Worm (Caenorhabditis elegans): ENCODE data around the gene C50D2.6.

The C50D2.6 gene

ce11 chrII:50862-51261, 33.4 kb upstream of the C50D2.6 start:
- TF ChIP-seq lin-13 (GFP tag; optimal IDR thresholded peaks at IDR 0.05), result peak; percentile 10
- no peak for TF ChIP-seq mbf-1 (tag; optimal IDR thresholded peaks at IDR 0.05)
- peak; percentile 74 for TF ChIP-seq fos-1 (tag; optimal IDR thresholded peaks at IDR 0.05)
- peak; percentile 11 for TF ChIP-seq crh-2 (tag; optimal IDR thresholded peaks at IDR 0.05)

ce11 chrII:51352-51751, 32.9 kb upstream of the C50D2.6 start, which contains the start of gene sptl-1:
Gene sptl-1 (plus strand): TSS chrII:51652.
- TF ChIP-seq mbf-1 (tag; optimal IDR thresholded peaks at IDR 0.05), result no peak
- TF ChIP-seq ZK546.5 (tag; optimal IDR thresholded peaks at IDR 0.05), result no peak
- TF ChIP-seq ztf-11 (tag; optimal IDR thresholded peaks at IDR 0.05), result no peak
- TF ChIP-seq nhr-11 (tag; optimal IDR thresholded peaks at IDR 0.05), result no peak
- TF ChIP-seq zag-1 (tag; optimal IDR thresholded peaks at IDR 0.05), result no peak
- TF ChIP-seq C34F6.9 (tag; optimal IDR thresholded peaks at IDR 0.05), result no peak
- TF ChIP-seq ama-1 (optimal IDR thresholded peaks at IDR 0.05), result no peak
- no peak for TF ChIP-seq egl-27 (tag; optimal IDR thresholded peaks at IDR 0.05)
- no peak for TF ChIP-seq sem-4 (tag; optimal IDR thresholded peaks at IDR 0.05)
- TF ChIP-seq crh-2 (tag; optimal IDR thresholded peaks at IDR 0.05), result no peak
- TF ChIP-seq lsy-2 (tag; optimal IDR thresholded peaks at IDR 0.05), result no peak
- no peak for TF ChIP-seq ceh-82 (tag; optimal IDR thresholded peaks at IDR 0.05)
- TF ChIP-seq aly-2 (tag; optimal IDR thresholded peaks at IDR 0.05), result no peak
- no peak for TF ChIP-seq nhr-23 (tag; optimal IDR thresholded peaks at IDR 0.05)
- TF ChIP-seq sma-9 (GFP tag; optimal IDR thresholded peaks at IDR 0.05), result no peak
- no peak for TF ChIP-seq sma-9 (tag; optimal IDR thresholded peaks at IDR 0.05)
- TF ChIP-seq ceh-16 (tag; optimal IDR thresholded peaks at IDR 0.05), result no peak

DNA sequence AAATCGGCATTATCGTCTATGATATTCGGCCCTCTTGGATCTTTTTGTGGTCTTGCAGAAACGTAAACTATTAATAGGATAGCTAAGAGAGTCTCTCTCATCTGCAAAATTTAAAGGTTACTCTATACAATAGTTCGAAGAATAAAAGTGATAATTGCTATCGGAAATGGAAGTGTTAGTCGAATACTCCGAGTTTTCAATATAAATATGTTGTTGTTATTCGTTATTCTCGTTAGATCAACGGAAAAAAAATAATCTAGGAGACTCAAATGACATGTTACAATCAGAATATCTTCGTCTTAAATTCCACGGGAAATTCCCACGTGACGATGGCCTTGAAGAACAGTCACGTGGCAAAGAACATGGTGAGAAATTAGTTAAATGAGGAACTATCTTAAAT, 29.0 kb upstream of the C50D2.6 start, which contains the start of gene tre-5:
Gene tre-5, minus strand, starts transcription at position 101 of the 400 bp plus-strand sequence.
- no peak for TF ChIP-seq nhr-25 (tag; optimal IDR thresholded peaks at IDR 0.05)
- TF ChIP-seq Y55F3AM.14 (GFP tag; optimal IDR thresholded peaks at IDR 0.05), result no peak
- TF ChIP-seq unc-62 (GFP tag; optimal IDR thresholded peaks at IDR 0.05), result no peak
- no peak for TF ChIP-seq nhr-129 (tag; optimal IDR thresholded peaks at IDR 0.05)
- TF ChIP-seq nhr-11 (tag; optimal IDR thresholded peaks at IDR 0.05), result no peak
- TF ChIP-seq nhr-21 (tag; optimal IDR thresholded peaks at IDR 0.05), result no peak
- no peak for TF ChIP-seq zag-1 (tag; optimal IDR thresholded peaks at IDR 0.05)
- TF ChIP-seq lsy-2 (tag; optimal IDR thresholded peaks at IDR 0.05), result no peak

- TF ChIP-seq lsy-2 (tag; optimal IDR thresholded peaks at IDR 0.05) (no peak), dmd-4 (tag; optimal IDR thresholded peaks at IDR 0.05) (no peak), nhr-21 (tag; optimal IDR thresholded peaks at IDR 0.05) (no peak), unc-39 (tag; optimal IDR thresholded peaks at IDR 0.05) (no peak), nhr-6 (tag; optimal IDR thresholded peaks at IDR 0.05) (no peak), nhr-11 (tag; optimal IDR thresholded peaks at IDR 0.05) (no peak)
Observed at ce11 chrII:57370-57769, 26.9 kb upstream of the C50D2.6 start, which contains the start of gene ascc-1. Gene ascc-1 (plus strand): TSS chrII:57670.

DNA sequence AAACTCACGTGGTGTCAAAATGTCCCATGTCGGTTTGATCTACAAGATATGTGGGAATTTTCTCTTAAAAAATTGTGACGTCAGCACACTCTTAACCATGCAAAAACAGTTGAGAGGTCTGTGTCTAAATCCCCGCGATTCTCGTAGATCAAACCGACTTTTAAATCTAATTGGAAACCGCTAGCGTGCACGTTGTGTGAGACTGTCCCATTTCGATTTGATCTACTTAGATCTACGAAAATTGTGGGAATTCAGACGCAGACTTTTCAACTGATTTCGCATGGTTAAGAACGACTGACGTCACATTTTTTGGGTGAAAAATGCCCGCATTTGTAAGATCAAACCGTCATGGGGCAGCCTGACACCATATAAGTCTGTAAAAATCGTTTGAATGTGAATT, 26.4 kb upstream of the C50D2.6 start:
- TF ChIP-seq nhr-21 (tag; optimal IDR thresholded peaks at IDR 0.05) (no peak), nhr-12 (tag; optimal IDR thresholded peaks at IDR 0.05) (no peak), unc-55 (GFP tag; optimal IDR thresholded peaks at IDR 0.05) (no peak), nhr-10 (tag; optimal IDR thresholded peaks at IDR 0.05) (no peak), egl-27 (tag; optimal IDR thresholded peaks at IDR 0.05) (no peak), elt-1 (tag; optimal IDR thresholded peaks at IDR 0.05) (no peak), sma-9 (GFP tag; optimal IDR thresholded peaks at IDR 0.05) (no peak), sma-9 (tag; optimal IDR thresholded peaks at IDR 0.05) (no peak), ZK546.5 (tag; optimal IDR thresholded peaks at IDR 0.05) (no peak), aly-2 (tag; optimal IDR thresholded peaks at IDR 0.05) (no peak), nhr-129 (tag; optimal IDR thresholded peaks at IDR 0.05) (no peak), nhr-23 (tag; optimal IDR thresholded peaks at IDR 0.05) (no peak), mdl-1 (tag; optimal IDR thresholded peaks at IDR 0.05) (no peak)

- TF ChIP-seq sma-9 (GFP tag; optimal IDR thresholded peaks at IDR 0.05) (no peak), sma-9 (tag; optimal IDR thresholded peaks at IDR 0.05) (no peak), snpc-4 (tag; optimal IDR thresholded peaks at IDR 0.05) (no peak), nhr-21 (tag; optimal IDR thresholded peaks at IDR 0.05) (peak; percentile 29), fos-1 (tag; optimal IDR thresholded peaks at IDR 0.05) (peak; percentile 46), nhr-25 (tag; optimal IDR thresholded peaks at IDR 0.05) (peak; percentile 61), ZK546.5 (tag; optimal IDR thresholded peaks at IDR 0.05) (no peak), dmd-4 (tag; optimal IDR thresholded peaks at IDR 0.05) (no peak), nhr-77 (tag; optimal IDR thresholded peaks at IDR 0.05) (no peak), nhr-12 (tag; optimal IDR thresholded peaks at IDR 0.05) (no peak), unc-39 (tag; optimal IDR thresholded peaks at IDR 0.05) (no peak), lin-39 (tag; optimal IDR thresholded peaks at IDR 0.05) (no peak), nhr-129 (tag; optimal IDR thresholded peaks at IDR 0.05) (peak; percentile 11), sem-4 (tag; optimal IDR thresholded peaks at IDR 0.05) (no peak), nhr-10 (tag; optimal IDR thresholded peaks at IDR 0.05) (no peak)
Observed at ce11 chrII:60049-60448, 24.2 kb upstream of the C50D2.6 start.
